Worm (Caenorhabditis elegans) whole organism, L4 larva: ENCODE data around the gene F23H11.2.

Experiments
- F26F4.8 ChIP-seq: fragments of 200-800 bp; sonication (Bioruptor generic); conservative IDR thresholded peaks from 2 replicates; pipeline ENCODE4 v1.3.6; 2022; ENCODE audit warnings: missing genetic modification characterization, missing compliant biosample characterization
- F37D6.2 ChIP-seq: sonication (generic microtip); optimal IDR thresholded peaks from 2 replicates; lab custom pipeline; 2016; ENCODE audit warnings: mild to moderate bottlenecking, missing genetic modification characterization, missing compliant biosample characterization
- aha-1 ChIP-seq: fragments of 150-350 bp; peaks from one replicate; lab custom pipeline; 2014; ENCODE audit warnings: missing biosample characterization, missing genetic modification characterization
- ama-1 ChIP-seq: fragments of 150-350 bp; optimal IDR thresholded peaks from 2 replicates; lab custom pipeline; 2014; ENCODE audit warnings: inconsistent platforms, mixed read lengths
- ceh-28 ChIP-seq: fragments of 150-350 bp; optimal IDR thresholded peaks from 2 replicates; lab custom pipeline; 2014; ENCODE audit warnings: missing biosample characterization, missing genetic modification reagents, missing genetic modification characterization
- cey-2 ChIP-seq: sonication (generic microtip); optimal IDR thresholded peaks from 3 replicates; lab custom pipeline; 2017; ENCODE audit warnings: missing genetic modification characterization, mild to moderate bottlenecking, missing compliant biosample characterization, antibody characterized with exemption, borderline replicate concordance; ENCODE audit not compliant: insufficient read depth
- daf-12 ChIP-seq: fragments of 150-350 bp; optimal IDR thresholded peaks from 2 replicates; lab custom pipeline; 2014; ENCODE audit warnings: missing biosample characterization, missing genetic modification reagents, missing genetic modification characterization
- daf-16 ChIP-seq, 3 experiments: sonication (generic microtip); optimal IDR thresholded peaks; 2 replicates each; lab custom pipeline; 2016 to 2017; ENCODE audit warnings: missing genetic modification characterization in 3 of 3, missing genetic modification reagents in 3 of 3, mild to moderate bottlenecking in 2 of 3, missing compliant biosample characterization in 2 of 3, missing biosample characterization in 1 of 3, moderate library complexity in 1 of 3
- daf-8 ChIP-seq: fragments of 200-800 bp; sonication (Bioruptor generic); IDR thresholded peaks from 2 replicates; pipeline ENCODE4 v1.3.6; 2022; ENCODE audit warnings: missing genetic modification characterization, missing compliant biosample characterization
- dmd-6 ChIP-seq: fragments of 200-800 bp; sonication (Bioruptor generic); IDR thresholded peaks from 2 replicates; pipeline ENCODE4 v1.3.6; 2022; ENCODE audit warnings: missing genetic modification reagents, missing genetic modification characterization, missing compliant biosample characterization
- dmd-8 ChIP-seq: fragments of 200-800 bp; sonication (Bioruptor generic); IDR thresholded peaks from 2 replicates; pipeline ENCODE4 v1.3.6; 2022; ENCODE audit warnings: missing genetic modification characterization, missing compliant biosample characterization
- dve-1 ChIP-seq: sonication (generic microtip); optimal IDR thresholded peaks from 2 replicates; lab custom pipeline; 2017; ENCODE audit warnings: antibody characterized with exemption, mild to moderate bottlenecking, missing genetic modification characterization, missing compliant biosample characterization; ENCODE audit not compliant: insufficient read depth
- egl-43 ChIP-seq: fragments of 200-800 bp; sonication (Bioruptor generic); IDR thresholded peaks from 2 replicates; pipeline ENCODE4 v1.3.6; 2022; ENCODE audit warnings: missing genetic modification reagents, missing genetic modification characterization, missing compliant biosample characterization
- hif-1 ChIP-seq, 2 experiments: sonication (generic microtip); optimal IDR thresholded peaks; 2 replicates each; lab custom pipeline; 2016 to 2017; ENCODE audit warnings: missing compliant biosample characterization in 2 of 2, missing genetic modification characterization in 2 of 2, missing genetic modification reagents in 2 of 2, missing genotype in 2 of 2, mild to moderate bottlenecking in 1 of 2
- lin-39 ChIP-seq: fragments of 150-350 bp; optimal IDR thresholded peaks from 2 replicates; lab custom pipeline; 2014; ENCODE audit warnings: missing biosample characterization, missing genetic modification reagents, missing genetic modification characterization
- mdt-29 ChIP-seq: fragments of 200-800 bp; sonication (Bioruptor generic); IDR thresholded peaks from 2 replicates; pipeline ENCODE4 v1.3.6; 2022; ENCODE audit warnings: missing genetic modification reagents, missing genetic modification characterization, missing compliant biosample characterization
- mep-1 ChIP-seq: fragments of 150-350 bp; sonication (generic microtip); optimal IDR thresholded peaks from 3 replicates; lab custom pipeline; 2014; ENCODE audit warnings: missing biosample characterization, missing genetic modification characterization
- mes-2 ChIP-seq: sonication (generic microtip); optimal IDR thresholded peaks from 2 replicates; lab custom pipeline; 2016; ENCODE audit warnings: missing genotype, mild to moderate bottlenecking, missing genetic modification characterization, missing compliant biosample characterization; ENCODE audit not compliant: poor library complexity, severe bottlenecking
- mxl-2 ChIP-seq: fragments of 200-800 bp; sonication (Bioruptor generic); conservative IDR thresholded peaks from 2 replicates; pipeline ENCODE4 v1.3.6; 2022; ENCODE audit warnings: missing genetic modification reagents, missing genetic modification characterization, missing compliant biosample characterization
- mxl-3 ChIP-seq: fragments of 200-800 bp; sonication (Bioruptor generic); optimal IDR thresholded peaks from 2 replicates; lab custom pipeline; 2018; ENCODE audit warnings: mild to moderate bottlenecking, missing genetic modification characterization, missing compliant biosample characterization
- nhr-111 ChIP-seq: fragments of 200-800 bp; sonication (Bioruptor generic); optimal IDR thresholded peaks from 2 replicates; lab custom pipeline; 2018; ENCODE audit warnings: mild to moderate bottlenecking, missing genetic modification characterization, missing compliant biosample characterization
- nhr-28 ChIP-seq: fragments of 150-350 bp; optimal IDR thresholded peaks from 2 replicates; lab custom pipeline; 2014; ENCODE audit warnings: missing biosample characterization, missing genetic modification characterization
- nhr-42 ChIP-seq: fragments of 200-800 bp; sonication (Bioruptor generic); IDR thresholded peaks from 2 replicates; pipeline ENCODE4 v1.3.6; 2022; ENCODE audit warnings: missing genetic modification characterization, missing compliant biosample characterization
- nhr-48 ChIP-seq: sonication (generic microtip); optimal IDR thresholded peaks from 2 replicates; lab custom pipeline; 2016; ENCODE audit warnings: mild to moderate bottlenecking, missing genetic modification characterization, missing compliant biosample characterization
- nhr-6 ChIP-seq: fragments of 150-350 bp; optimal IDR thresholded peaks from 2 replicates; lab custom pipeline; 2014; ENCODE audit warnings: missing biosample characterization, missing genetic modification characterization
- pha-4 ChIP-seq, 2 experiments: fragments of 150-350 bp in 1 of 2; fragments of 200-800 bp in 1 of 2; sonication (Bioruptor generic) in 1 of 2; IDR thresholded peaks in 1 of 2; optimal IDR thresholded peaks in 1 of 2; 2 replicates each; pipeline versions ENCODE4 v1.3.6 to Lab custom; 2014 to 2022; ENCODE audit warnings: missing genetic modification characterization in 2 of 2, missing genetic modification reagents in 2 of 2, missing biosample characterization in 1 of 2, missing compliant biosample characterization in 1 of 2
- pqm-1 ChIP-seq: sonication (generic microtip); optimal IDR thresholded peaks from 2 replicates; lab custom pipeline; 2017; ENCODE audit warnings: missing biosample characterization, missing genetic modification characterization
- rbr-2 ChIP-seq: sonication (generic microtip); optimal IDR thresholded peaks from 2 replicates; lab custom pipeline; 2016; ENCODE audit warnings: missing genotype, missing genetic modification characterization, missing compliant biosample characterization
- snpc-1.2 ChIP-seq: fragments of 200-800 bp; sonication (Bioruptor generic); IDR thresholded peaks from 2 replicates; pipeline ENCODE4 v1.3.6; 2022; ENCODE audit warnings: missing genetic modification reagents, missing genetic modification characterization, missing compliant biosample characterization
- tag-97 ChIP-seq: fragments of 200-800 bp; sonication (Bioruptor generic); IDR thresholded peaks from 2 replicates; pipeline ENCODE4 v1.3.6; 2022; ENCODE audit warnings: missing genetic modification characterization, missing compliant biosample characterization
- tra-1 ChIP-seq: fragments of 200-800 bp; sonication (Bioruptor generic); IDR thresholded peaks from 2 replicates; pipeline ENCODE4 v1.3.6; 2022; ENCODE audit warnings: missing genetic modification reagents, missing genetic modification characterization, missing compliant biosample characterization
- unc-62 ChIP-seq, 3 experiments: fragments of 150-350 bp in 1 of 3; sonication (generic microtip); optimal IDR thresholded peaks in 2 of 3; peaks in 1 of 3; 1 replicate in 1 of 3; 2 replicates in 2 of 3; lab custom pipeline; 2014 to 2017; ENCODE audit warnings: missing biosample characterization in 3 of 3, missing genetic modification characterization in 3 of 3, missing genetic modification reagents in 3 of 3, missing genotype in 1 of 3
- vab-7 ChIP-seq: fragments of 200-800 bp; sonication (Bioruptor generic); IDR thresholded peaks from 2 replicates; pipeline ENCODE4 v1.3.6; 2022; ENCODE audit warnings: missing genetic modification reagents, missing genetic modification characterization, missing compliant biosample characterization
- zag-1 ChIP-seq: fragments of 150-350 bp; optimal IDR thresholded peaks from 2 replicates; lab custom pipeline; 2014; ENCODE audit warnings: missing biosample characterization, missing genetic modification characterization
- zfp-3 ChIP-seq: fragments of 200-800 bp; sonication (Bioruptor generic); conservative IDR thresholded peaks from 2 replicates; pipeline ENCODE4 v1.3.6; 2022; ENCODE audit warnings: missing genetic modification reagents, missing genetic modification characterization, missing compliant biosample characterization

The F23H11.2 gene

ce11 chrIII:861819-862356, 33.7 kb upstream of the F23H11.2 start, which contains the start of gene arx-4 (continued):
- no peak for TF ChIP-seq hif-1 (tag; optimal IDR thresholded peaks at IDR 0.05; lab: Kevin White, UChicago)
- no peak for TF ChIP-seq F26F4.8

- TF ChIP-seq aha-1 (tag; lab: Kevin White, UChicago): peak; percentile 84
- no peak for TF ChIP-seq tra-1 (GFP tag; lab: Robert Waterston, UW)
Observed at ce11 chrIII:868866-869265, 26.7 kb upstream of the F23H11.2 start.

DNA sequence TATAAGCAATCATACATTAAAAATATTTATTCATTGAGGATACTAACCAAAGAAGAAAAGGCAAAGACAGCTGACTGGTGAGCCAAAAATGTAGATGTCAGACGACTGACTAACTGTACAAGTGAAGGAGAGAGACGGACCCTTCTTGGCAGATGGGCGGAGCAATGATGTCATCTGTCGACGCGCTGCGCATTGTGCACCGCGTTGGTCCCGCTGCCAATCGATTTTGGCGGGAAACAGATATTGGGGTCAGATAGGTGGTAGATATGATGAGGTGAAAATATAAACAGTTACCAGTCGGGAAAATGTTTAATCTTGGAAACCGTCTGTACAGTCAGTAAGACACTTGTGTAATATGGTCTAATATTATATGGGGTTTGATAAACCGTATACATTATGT, 25.7 kb upstream of the F23H11.2 start, which contains the start of gene T24C4.2:
Gene T24C4.2 (minus strand): TSS at position 101 of the 400 bp plus-strand sequence.
- TF ChIP-seq mxl-3 (GFP tag; lab: Kevin White, UChicago): no peak
- TF ChIP-seq ceh-28 (tag; lab: Kevin White, UChicago): no peak
- no peak for TF ChIP-seq egl-43

ce11 chrIII:870555-870954, 25.0 kb upstream of the F23H11.2 start:
- no peak for TF ChIP-seq rbr-2 (tag; lab: Kevin White, UChicago)
- no peak for TF ChIP-seq dmd-8
- no peak for TF ChIP-seq snpc-1.2 (GFP tag; lab: Robert Waterston, UW)
- TF ChIP-seq F37D6.2 (tag; lab: Kevin White, UChicago): no peak
- TF ChIP-seq nhr-28 (tag; lab: Kevin White, UChicago): no peak
- no peak for TF ChIP-seq mxl-2
- TF ChIP-seq hif-1 (tag; optimal IDR thresholded peaks at IDR 0.05; lab: Kevin White, UChicago): no peak
- no peak for TF ChIP-seq mep-1
- no peak for TF ChIP-seq unc-62 (GFP tag; optimal IDR thresholded peaks at IDR 0.05 in 1 of 2; lab: Kevin White, UChicago)
- TF ChIP-seq unc-62 (tag; optimal IDR thresholded peaks at IDR 0.05; lab: Kevin White, UChicago): no peak
- no peak for TF ChIP-seq daf-8 (GFP tag; lab: Robert Waterston, UW)
- no peak for TF ChIP-seq pha-4 (GFP tag; IDR thresholded peaks at IDR 0.05; lab: Robert Waterston, UW)
- TF ChIP-seq pha-4 (tag; optimal IDR thresholded peaks at IDR 0.05; lab: Kevin White, UChicago): no peak
- TF ChIP-seq nhr-48 (tag; lab: Kevin White, UChicago): no peak
- TF ChIP-seq, all 104 proteins: peak for 0

- no peak for TF ChIP-seq vab-7 (GFP tag; lab: Robert Waterston, UW)
- TF ChIP-seq aha-1 (tag; lab: Kevin White, UChicago): peak; percentile 11
- no peak for TF ChIP-seq mes-2 (tag; lab: Kevin White, UChicago)
Observed at ce11 chrIII:872373-872772, 23.2 kb upstream of the F23H11.2 start, which contains the start of the genes T24C4.3 and clc-20. TSS of gene T24C4.3 (minus strand) at chrIII:872473. TSS of gene clc-20 (plus strand) at chrIII:872583.

ce11 chrIII:873432-873831, 22.1 kb upstream of the F23H11.2 start, which contains the start of gene clc-19:
TSS of gene clc-19 (minus strand) at chrIII:873566.
- no peak for TF ChIP-seq nhr-111 (GFP tag; lab: Kevin White, UChicago)
- peak; percentile 35; the same call in 1 of the 2 replicates for TF ChIP-seq dmd-6 (GFP tag; lab: Robert Waterston, UW)
- TF ChIP-seq dve-1 (tag; lab: Kevin White, UChicago): peak; percentile 31
- no peak for TF ChIP-seq tag-97 (GFP tag; lab: Robert Waterston, UW)
- no peak for TF ChIP-seq nhr-42
- TF ChIP-seq lin-39 (tag; lab: Kevin White, UChicago): no peak
- no peak for TF ChIP-seq unc-62 (GFP tag; optimal IDR thresholded peaks at IDR 0.05 in 1 of 2; lab: Kevin White, UChicago)
- TF ChIP-seq unc-62 (tag; optimal IDR thresholded peaks at IDR 0.05; lab: Kevin White, UChicago): no peak
- TF ChIP-seq zfp-3 (GFP tag; lab: Robert Waterston, UW): no peak
- no peak for TF ChIP-seq mdt-29 (GFP tag; lab: Robert Waterston, UW)
- peak; percentile 54 for TF ChIP-seq nhr-6 (tag; lab: Kevin White, UChicago)
- TF ChIP-seq zag-1 (tag; lab: Kevin White, UChicago): no peak
- TF ChIP-seq cey-2 (tag; lab: Kevin White, UChicago): no peak
- TF ChIP-seq ama-1 (lab: Kevin White, UChicago): no peak
- TF ChIP-seq pqm-1: peak; percentile 49
- no peak for TF ChIP-seq daf-16 (GFP tag; optimal IDR thresholded peaks at IDR 0.05; lab: Kevin White, UChicago)
- peak; percentile 19 for TF ChIP-seq daf-16 (tag; optimal IDR thresholded peaks at IDR 0.05; lab: Kevin White, UChicago)
- no peak for TF ChIP-seq daf-12 (tag; lab: Kevin White, UChicago)
